Fruit fly (Drosophila melanogaster) whole organism, embryonic: ENCODE data around the gene CG9483.

Source experiments
- Abd-B ChIP-seq: fragments of 200-800 bp; sonication (Bioruptor generic); optimal IDR thresholded peaks from 2 replicates; lab custom pipeline; 2018; ENCODE audit warnings: missing biosample characterization, mild to moderate bottlenecking, missing genetic modification characterization, moderate library complexity
- Antp ChIP-seq: fragments of 200-800 bp; sonication (Bioruptor generic); optimal IDR thresholded peaks from 3 replicates; lab custom pipeline; 2016; ENCODE audit warnings: missing biosample characterization, missing genetic modification characterization
- Bgb ChIP-seq: fragments of 200-800 bp; sonication (Bioruptor generic); IDR thresholded peaks from 2 replicates; pipeline ENCODE4 v1.3.6; 2022; ENCODE audit warnings: missing biosample characterization, missing genetic modification characterization; ENCODE audit not compliant: partially characterized antibody
- CG10543 ChIP-seq: fragments of 200-800 bp; sonication (Bioruptor generic); optimal IDR thresholded peaks from 3 replicates; lab custom pipeline; 2017; ENCODE audit warnings: missing biosample characterization, mild to moderate bottlenecking, missing genetic modification characterization, moderate library complexity
- CG10979 ChIP-seq: fragments of 200-800 bp; sonication (Bioruptor generic); optimal IDR thresholded peaks from 2 replicates; lab custom pipeline; 2018; ENCODE audit warnings: missing biosample characterization, mild to moderate bottlenecking, missing genetic modification characterization, moderate library complexity
- CG12769 ChIP-seq: fragments of 200-800 bp; sonication (Bioruptor generic); optimal IDR thresholded peaks from 2 replicates; lab custom pipeline; 2019; ENCODE audit warnings: missing biosample characterization, mild to moderate bottlenecking, missing genetic modification characterization, moderate library complexity
- CG13296 ChIP-seq: fragments of 200-800 bp; sonication (Bioruptor generic); optimal IDR thresholded peaks from 3 replicates; lab custom pipeline; 2018; ENCODE audit warnings: missing biosample characterization, mild to moderate bottlenecking, missing genetic modification characterization
- CG13424 ChIP-seq: fragments of 200-800 bp; sonication (Bioruptor generic); optimal IDR thresholded peaks from 2 replicates; lab custom pipeline; 2019; ENCODE audit warnings: missing biosample characterization, mild to moderate bottlenecking, missing genetic modification characterization, moderate library complexity
- CG13775 ChIP-seq: fragments of 200-800 bp; sonication (Bioruptor generic); optimal IDR thresholded peaks from 3 replicates; lab custom pipeline; 2017; ENCODE audit warnings: missing biosample characterization, mild to moderate bottlenecking, missing genetic modification characterization
- CG14050 ChIP-seq: fragments of 200-800 bp; sonication (Bioruptor generic); IDR thresholded peaks from 3 replicates; pipeline ENCODE4 v1.3.6; 2022; ENCODE audit warnings: missing biosample characterization, missing genetic modification characterization
- CG15479 ChIP-seq: fragments of 200-800 bp; sonication (Bioruptor generic); optimal IDR thresholded peaks from 3 replicates; lab custom pipeline; 2019; ENCODE audit warnings: missing biosample characterization, mild to moderate bottlenecking, missing genetic modification characterization, moderate library complexity
- CG16813 ChIP-seq: fragments of 200-800 bp; sonication (Bioruptor generic); IDR thresholded peaks from 3 replicates; pipeline ENCODE4 v1.3.6; 2022; ENCODE audit warnings: missing biosample characterization, missing genetic modification characterization; ENCODE audit not compliant: partially characterized antibody
- CG2712 ChIP-seq: fragments of 200-800 bp; optimal IDR thresholded peaks from 3 replicates; lab custom pipeline; 2019; ENCODE audit warnings: missing biosample characterization, mild to moderate bottlenecking, missing genetic modification characterization, moderate library complexity
- CG34224 ChIP-seq: fragments of 200-800 bp; sonication (Bioruptor generic); IDR thresholded peaks from 3 replicates; pipeline ENCODE4 v1.3.6; 2022; ENCODE audit warnings: missing biosample characterization, missing genetic modification characterization; ENCODE audit not compliant: partially characterized antibody
- CG5245 ChIP-seq: fragments of 200-800 bp; sonication (Bioruptor generic); optimal IDR thresholded peaks from 3 replicates; lab custom pipeline; 2016; ENCODE audit warnings: missing biosample characterization, missing genetic modification characterization
- CG6175 ChIP-seq: fragments of 200-800 bp; sonication (Bioruptor generic); IDR thresholded peaks from 3 replicates; pipeline ENCODE4 v1.3.6; 2022; ENCODE audit warnings: missing biosample characterization, missing genetic modification characterization
- CG7745 ChIP-seq: fragments of 200-800 bp; sonication (Bioruptor generic); optimal IDR thresholded peaks from 2 replicates; lab custom pipeline; 2018; ENCODE audit warnings: missing biosample characterization, mild to moderate bottlenecking, missing genetic modification characterization, moderate library complexity
- D19A ChIP-seq: fragments of 200-800 bp; optimal IDR thresholded peaks from 3 replicates; lab custom pipeline; 2019; ENCODE audit warnings: missing biosample characterization, mild to moderate bottlenecking, missing genetic modification characterization, moderate library complexity
- Dbx ChIP-seq: fragments of 200-800 bp; sonication (Bioruptor generic); IDR thresholded peaks from 3 replicates; pipeline ENCODE4 v1.3.6; 2022; ENCODE audit warnings: missing biosample characterization, missing genetic modification characterization
- HLH3B ChIP-seq: fragments of 200-800 bp; sonication (Bioruptor generic); IDR thresholded peaks from 2 replicates; pipeline ENCODE4 v1.3.6; 2022; ENCODE audit warnings: missing biosample characterization, missing genetic modification characterization
- HLH54F ChIP-seq: fragments of 200-800 bp; sonication (Bioruptor generic); optimal IDR thresholded peaks from 3 replicates; lab custom pipeline; 2016; ENCODE audit warnings: missing biosample characterization, missing genetic modification characterization
- Hey ChIP-seq: fragments of 200-800 bp; sonication (Bioruptor generic); optimal IDR thresholded peaks from 3 replicates; lab custom pipeline; 2018; ENCODE audit warnings: missing biosample characterization, mild to moderate bottlenecking, missing genetic modification characterization
- HmgD ChIP-seq: fragments of 200-800 bp; sonication (Bioruptor generic); optimal IDR thresholded peaks from 3 replicates; lab custom pipeline; 2016; ENCODE audit warnings: missing biosample characterization, missing genetic modification characterization
- Hsf ChIP-seq: fragments of 200-800 bp; sonication (Bioruptor generic); optimal IDR thresholded peaks from 3 replicates; lab custom pipeline; 2016; ENCODE audit warnings: missing biosample characterization, missing genetic modification characterization
- Jarid2 ChIP-seq: fragments of 200-800 bp; sonication (Bioruptor generic); optimal IDR thresholded peaks from 3 replicates; lab custom pipeline; 2017; ENCODE audit warnings: mild to moderate bottlenecking, missing biosample characterization, missing genetic modification reagents, missing genetic modification characterization
- MTF-1 ChIP-seq: fragments of 200-800 bp; sonication (Bioruptor generic); optimal IDR thresholded peaks from 2 replicates; lab custom pipeline; 2018; ENCODE audit warnings: missing biosample characterization, mild to moderate bottlenecking, missing genetic modification characterization, borderline replicate concordance
- Nf-YB ChIP-seq: fragments of 200-800 bp; sonication (Bioruptor generic); optimal IDR thresholded peaks from 3 replicates; lab custom pipeline; 2019; ENCODE audit warnings: missing biosample characterization, mild to moderate bottlenecking, missing genetic modification characterization, moderate library complexity
- Nf-YC ChIP-seq: fragments of 200-800 bp; optimal IDR thresholded peaks from 3 replicates; lab custom pipeline; 2019; ENCODE audit warnings: missing biosample characterization, mild to moderate bottlenecking, missing genetic modification characterization, moderate library complexity
- Side ChIP-seq: fragments of 200-800 bp; sonication (Bioruptor generic); optimal IDR thresholded peaks from 2 replicates; lab custom pipeline; 2016; ENCODE audit warnings: missing biosample characterization, missing genetic modification characterization
- Spps ChIP-seq: fragments of 200-800 bp; sonication (Bioruptor generic); optimal IDR thresholded peaks from 2 replicates; lab custom pipeline; 2018; ENCODE audit warnings: missing biosample characterization, mild to moderate bottlenecking, missing genetic modification characterization
- Stat92E ChIP-seq, 3 experiments: fragments of >200 bp in 2 of 3; fragments of 200-800 bp in 1 of 3; sonication (Bioruptor generic) in 1 of 3; optimal IDR thresholded peaks; 2 replicates each; lab custom pipeline; 2017 to 2019; ENCODE audit warnings: missing biosample characterization in 3 of 3, missing genetic modification characterization in 3 of 3, mild to moderate bottlenecking in 1 of 3, moderate library complexity in 1 of 3
- cad ChIP-seq: fragments of >200 bp; optimal IDR thresholded peaks from 2 replicates; lab custom pipeline; 2017; ENCODE audit warnings: missing biosample characterization, missing genetic modification characterization
- jigr1 ChIP-seq: fragments of 200-800 bp; sonication (Bioruptor generic); IDR thresholded peaks from 3 replicates; pipeline ENCODE4 v1.3.6; 2022; ENCODE audit warnings: missing biosample characterization, missing genetic modification characterization
- jing ChIP-seq: fragments of 200-800 bp; sonication (Bioruptor generic); optimal IDR thresholded peaks from 2 replicates; lab custom pipeline; 2018; ENCODE audit warnings: missing biosample characterization, mild to moderate bottlenecking, missing genetic modification characterization
- ken ChIP-seq: fragments of 200-800 bp; sonication (Bioruptor generic); IDR thresholded peaks from 3 replicates; pipeline ENCODE4 v1.3.6; 2022; ENCODE audit warnings: missing biosample characterization, missing genetic modification characterization
- lab ChIP-seq: fragments of 200-800 bp; sonication (Bioruptor generic); optimal IDR thresholded peaks from 3 replicates; lab custom pipeline; 2017; ENCODE audit warnings: missing biosample characterization, missing genetic modification characterization, mild to moderate bottlenecking, moderate library complexity, missing genetic modification reagents
- lbe ChIP-seq: fragments of 200-800 bp; sonication (Bioruptor generic); optimal IDR thresholded peaks from 2 replicates; lab custom pipeline; 2016; ENCODE audit warnings: missing biosample characterization, mild to moderate bottlenecking, missing genetic modification characterization
- mirr ChIP-seq: fragments of 200-800 bp; sonication (Bioruptor generic); optimal IDR thresholded peaks from 3 replicates; lab custom pipeline; 2018; ENCODE audit warnings: missing biosample characterization, mild to moderate bottlenecking, missing genetic modification characterization
- onecut ChIP-seq: fragments of 200-800 bp; sonication (Bioruptor generic); IDR thresholded peaks from 2 replicates; pipeline ENCODE4 v1.3.6; 2022; ENCODE audit warnings: missing biosample characterization, missing genetic modification characterization
- pfk ChIP-seq: fragments of 200-800 bp; sonication (Bioruptor generic); optimal IDR thresholded peaks from 2 replicates; lab custom pipeline; 2018; ENCODE audit warnings: missing biosample characterization, mild to moderate bottlenecking, missing genetic modification characterization, moderate library complexity
- pho ChIP-seq: fragments of 200-800 bp; sonication (Bioruptor generic); optimal IDR thresholded peaks from 2 replicates; lab custom pipeline; 2016; ENCODE audit warnings: missing biosample characterization, missing genetic modification characterization
- rib ChIP-seq: fragments of 200-800 bp; sonication (Bioruptor generic); IDR thresholded peaks from 2 replicates; pipeline ENCODE4 v1.3.6; 2022; ENCODE audit warnings: missing biosample characterization, missing genetic modification characterization
- sna ChIP-seq: fragments of 200-800 bp; sonication (Bioruptor generic); IDR thresholded peaks from 2 replicates; pipeline ENCODE4 v1.3.6; 2022; ENCODE audit warnings: missing biosample characterization, missing genetic modification characterization; ENCODE audit not compliant: partially characterized antibody
- toy ChIP-seq: fragments of 200-800 bp; sonication (Bioruptor generic); IDR thresholded peaks from 2 replicates; pipeline ENCODE4 v1.3.6; 2022; ENCODE audit warnings: missing biosample characterization, missing genetic modification characterization
- twi ChIP-seq: fragments of 200-800 bp; optimal IDR thresholded peaks from 2 replicates; lab custom pipeline; 2019; ENCODE audit warnings: missing biosample characterization, mild to moderate bottlenecking, missing genetic modification characterization, moderate library complexity
- unpg ChIP-seq: fragments of 200-800 bp; sonication (Bioruptor generic); optimal IDR thresholded peaks from 3 replicates; lab custom pipeline; 2018; ENCODE audit warnings: missing biosample characterization, mild to moderate bottlenecking, missing genetic modification characterization, moderate library complexity
- zen2 ChIP-seq: fragments of 200-800 bp; sonication (Bioruptor generic); IDR thresholded peaks from 3 replicates; pipeline ENCODE4 v1.3.6; 2022; ENCODE audit warnings: missing biosample characterization, missing genetic modification characterization; ENCODE audit not compliant: partially characterized antibody
- zf30C ChIP-seq: fragments of 200-800 bp; sonication (Bioruptor generic); optimal IDR thresholded peaks from 3 replicates; lab custom pipeline; 2018; ENCODE audit warnings: missing biosample characterization, mild to moderate bottlenecking, missing genetic modification characterization

Gene CG9483

dm6 chr2L:8825222-8825869 is 41.2 kb upstream of the CG9483 start, which contains the start of gene SoxN (continued):
- TF ChIP-seq CG6175 (GFP tag; lab: Robert Waterston, UW) (peak; percentile 75; the same call in 2 of the 3 replicates), ken (no peak), HLH54F (GFP tag; lab: Kevin White, UChicago) (no peak), CG16813 (peak; percentile 54; the same call in 2 of the 3 replicates), Jarid2 (GFP tag; lab: Kevin White, UChicago) (peak; percentile 96), Hey (peak; percentile 67), CG34224 (GFP tag; lab: Robert Waterston, UW) (peak; percentile 62), CG10543 (GFP tag; lab: Kevin White, UChicago) (peak; percentile 84), D19A (tag; lab: Kevin White, UChicago) (no peak), jigr1 (GFP tag; lab: Robert Waterston, UW) (no peak), CG13424 (tag; lab: Kevin White, UChicago) (no peak), toy (GFP tag; lab: Robert Waterston, UW) (no peak), sna (peak; percentile 74), rib (GFP tag; lab: Robert Waterston, UW) (peak; percentile 82), Abd-B (GFP tag; lab: Kevin White, UChicago) (peak; percentile 61), pfk (GFP tag; lab: Kevin White, UChicago) (no peak), cad (GFP tag; lab: Kevin White, UChicago) (peak; percentile 95), jing (GFP tag; lab: Kevin White, UChicago) (peak; percentile 68), CG15479 (GFP tag; lab: Kevin White, UChicago) (peak; percentile 99), zen2 (GFP tag; lab: Robert Waterston, UW) (peak; percentile 45; the same call in 2 of the 3 replicates), CG13775 (GFP tag; lab: Kevin White, UChicago) (no peak), lbe (GFP tag; lab: Kevin White, UChicago) (no peak), Nf-YB (GFP tag; lab: Kevin White, UChicago) (peak; percentile 100), HLH3B (GFP tag; lab: Robert Waterston, UW) (no peak), zf30C (GFP tag; lab: Kevin White, UChicago) (no peak), Antp (GFP tag; lab: Kevin White, UChicago) (peak; percentile 37), CG2712 (tag; lab: Kevin White, UChicago) (peak; percentile 22), CG7745 (tag; lab: Kevin White, UChicago) (no peak), CG14050 (GFP tag; lab: Robert Waterston, UW) (no peak), MTF-1 (peak; percentile 11), twi (tag; lab: Kevin White, UChicago) (peak; percentile 71), Bgb (GFP tag; lab: Robert Waterston, UW) (peak; percentile 42; the same call in 1 of the 2 replicates), Spps (tag; lab: Kevin White, UChicago) (no peak), CG5245 (GFP tag; lab: Kevin White, UChicago) (no peak), Stat92E (GFP tag; optimal IDR thresholded peaks at IDR 0.05; lab: Kevin White, UChicago) (peak in 1 of 3 experiments; percentile 67), HmgD (GFP tag; lab: Kevin White, UChicago) (peak; percentile 12), Dbx (GFP tag; lab: Robert Waterston, UW) (peak; percentile 26; the same call in 1 of the 3 replicates), mirr (peak; percentile 17), unpg (GFP tag; lab: Kevin White, UChicago) (peak; percentile 3), Nf-YC (tag; lab: Kevin White, UChicago) (peak; percentile 100), CG12769 (tag; lab: Kevin White, UChicago) (peak; percentile 16), pho (GFP tag; lab: Kevin White, UChicago) (peak; percentile 7), Side (GFP tag; lab: Kevin White, UChicago) (peak; percentile 17), lab (GFP tag; lab: Kevin White, UChicago) (peak; percentile 33), Hsf (GFP tag; lab: Kevin White, UChicago) (no peak), CG10979 (peak; percentile 4), CG13296 (GFP tag; lab: Kevin White, UChicago) (no peak), onecut (GFP tag; lab: Robert Waterston, UW) (peak; percentile 100)
